Fruit fly (Drosophila melanogaster) whole organism, wandering third instar larva: ENCODE results near the gene BNIP3.

ENCODE experiments used
- CG9705 ChIP-seq: fragments of 200-800 bp; sonication (Bioruptor generic); optimal IDR thresholded peaks from 2 replicates; lab custom pipeline; 2018; ENCODE audit warnings: missing biosample characterization, mild to moderate bottlenecking, missing genetic modification characterization
- Hr78 ChIP-seq: fragments of >200 bp; optimal IDR thresholded peaks from 2 replicates; lab custom pipeline; 2017; ENCODE audit warnings: missing biosample characterization, missing genetic modification characterization
- Myc ChIP-seq: fragments of >200 bp; optimal IDR thresholded peaks from 2 replicates; lab custom pipeline; 2017
- br ChIP-seq: fragments of 200-800 bp; sonication (Bioruptor generic); optimal IDR thresholded peaks from 2 replicates; lab custom pipeline; 2016; ENCODE audit warnings: missing biosample characterization, missing genetic modification characterization
- brk ChIP-seq: fragments of 200-800 bp; sonication (Bioruptor generic); optimal IDR thresholded peaks from 2 replicates; lab custom pipeline; 2016; ENCODE audit warnings: missing biosample characterization, mild to moderate bottlenecking, missing genetic modification characterization
- ey ChIP-seq: fragments of 200-800 bp; sonication (Bioruptor generic); optimal IDR thresholded peaks from 2 replicates; lab custom pipeline; 2016; ENCODE audit warnings: missing biosample characterization, missing genetic modification characterization
- jim ChIP-seq: fragments of 175-275, 200-325 bp; sonication (Bioruptor generic); optimal IDR thresholded peaks from 2 replicates; lab custom pipeline; 2016; ENCODE audit warnings: missing biosample characterization, mild to moderate bottlenecking, missing genetic modification characterization
- lola ChIP-seq: fragments of >200 bp; optimal IDR thresholded peaks from 2 replicates; lab custom pipeline; 2017; ENCODE audit warnings: missing biosample characterization, missing genetic modification characterization

dm6 chr3L:20508136-20508635, 11.0 kb downstream of the BNIP3 start:
- TF ChIP-seq br (GFP tag; lab: Kevin White, UChicago): peak; percentile 91
- peak; percentile 92 for TF ChIP-seq ey (GFP tag; lab: Kevin White, UChicago)
- TF ChIP-seq Hr78 (GFP tag; lab: Kevin White, UChicago): no peak
- TF ChIP-seq Myc (lab: Kevin White, UChicago): no peak
- TF ChIP-seq jim (GFP tag; lab: Kevin White, UChicago): peak; percentile 75
- TF ChIP-seq CG9705 (GFP tag; lab: Kevin White, UChicago): peak; percentile 85
- TF ChIP-seq brk (GFP tag; lab: Kevin White, UChicago): peak; percentile 76
- TF ChIP-seq lola (GFP tag; lab: Kevin White, UChicago): no peak
